Worm (Caenorhabditis elegans): ENCODE measurements around the gene his-59.

his-59 gene

DNA sequence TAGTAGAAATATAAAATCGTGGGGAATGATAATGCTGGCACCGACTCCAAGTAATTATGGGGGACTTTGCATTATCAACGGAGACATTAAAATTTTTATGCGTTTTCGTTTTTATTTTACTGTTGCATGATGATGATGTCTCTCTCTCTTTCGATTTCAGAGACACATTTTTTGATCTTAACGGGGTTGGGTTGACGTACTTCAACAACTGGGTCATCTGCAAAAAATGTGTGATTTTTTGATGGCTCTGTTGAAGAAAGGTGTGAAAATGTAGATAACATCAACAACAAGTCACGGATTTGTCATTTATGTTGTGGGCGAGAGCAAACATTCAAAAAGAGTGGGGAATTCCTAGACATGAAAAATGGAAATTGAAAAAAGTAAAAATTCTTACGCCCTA is 13.3 kb downstream of the his-59 start, which contains the start of gene F55G1.15:
F55G1.15 (minus strand) TSS at position 101 of the 400 bp plus-strand sequence.
- TF ChIP-seq pha-4 (tag; optimal IDR thresholded peaks at IDR 0.05): no peak
- no peak for TF ChIP-seq elt-3 (tag; optimal IDR thresholded peaks at IDR 0.05)

DNA sequence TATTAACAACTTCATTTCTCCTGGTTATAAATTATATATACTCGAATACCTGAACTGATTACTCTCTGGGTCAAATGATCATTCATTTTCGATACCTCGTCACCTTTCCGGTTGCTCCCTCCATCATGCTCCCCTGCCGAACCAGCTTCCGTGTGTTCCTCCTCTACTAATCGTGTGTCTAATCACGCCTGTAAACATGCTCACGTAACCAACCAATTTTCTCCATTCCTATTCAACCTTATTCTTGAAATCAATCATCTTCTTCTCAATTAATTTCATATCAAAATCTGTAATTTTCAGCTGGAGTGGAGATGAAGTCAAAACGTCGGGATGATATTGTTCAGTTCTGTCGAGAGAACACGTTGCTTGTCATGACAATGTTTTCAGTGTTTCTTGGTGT is 15.3 kb downstream of the his-59 start, which contains the start of gene glt-6:
glt-6 (plus strand) TSS at position 301 of the 400 bp plus-strand sequence.
- TF ChIP-seq nhr-237 (tag; optimal IDR thresholded peaks at IDR 0.05) (no peak), lsy-2 (tag; optimal IDR thresholded peaks at IDR 0.05) (no peak), pha-4 (tag; optimal IDR thresholded peaks at IDR 0.05) (no peak), bed-3 (GFP tag; optimal IDR thresholded peaks at IDR 0.05) (no peak), ham-2 (GFP tag; optimal IDR thresholded peaks at IDR 0.05) (no peak), cnd-1 (tag; optimal IDR thresholded peaks at IDR 0.05) (no peak), mls-2 (tag; optimal IDR thresholded peaks at IDR 0.05) (no peak), elt-1 (tag; optimal IDR thresholded peaks at IDR 0.05; ENCODE audit: borderline replicate concordance, insufficient read depth) (no peak), ceh-39 (tag; optimal IDR thresholded peaks at IDR 0.05) (no peak), lin-13 (tag; optimal IDR thresholded peaks at IDR 0.05) (no peak), sptf-1 (tag; optimal IDR thresholded peaks at IDR 0.05) (no peak), unc-39 (tag; optimal IDR thresholded peaks at IDR 0.05) (no peak), M03D4.4 (tag; optimal IDR thresholded peaks at IDR 0.05) (no peak), flh-1 (GFP tag; optimal IDR thresholded peaks at IDR 0.05) (no peak), nhr-76 (tag; optimal IDR thresholded peaks at IDR 0.05) (no peak), snpc-4 (tag; optimal IDR thresholded peaks at IDR 0.05) (no peak), tbx-8 (GFP tag; optimal IDR thresholded peaks at IDR 0.05) (no peak), blmp-1 (tag; optimal IDR thresholded peaks at IDR 0.05) (no peak)

- no peak for TF ChIP-seq tbx-8 (GFP tag; optimal IDR thresholded peaks at IDR 0.05)
- TF ChIP-seq nhr-2 (tag; optimal IDR thresholded peaks at IDR 0.05): no peak
- TF ChIP-seq zip-8 (tag; optimal IDR thresholded peaks at IDR 0.05): no peak
- TF ChIP-seq ztf-11 (tag; optimal IDR thresholded peaks at IDR 0.05): no peak
- no peak for TF ChIP-seq ham-2 (GFP tag; optimal IDR thresholded peaks at IDR 0.05)
- no peak for TF ChIP-seq lsy-2 (tag; optimal IDR thresholded peaks at IDR 0.05)
Measured at ce11 chrIV:7505866-7506488, 17.9 kb downstream of the his-59 start.

- TF ChIP-seq ceh-83 (GFP tag; optimal IDR thresholded peaks at IDR 0.05): no peak
- TF ChIP-seq mls-2 (tag; optimal IDR thresholded peaks at IDR 0.05): no peak
- TF ChIP-seq nhr-2 (tag; optimal IDR thresholded peaks at IDR 0.05): no peak
- no peak for TF ChIP-seq unc-39 (tag; optimal IDR thresholded peaks at IDR 0.05)
- no peak for TF ChIP-seq lin-32 (GFP tag; optimal IDR thresholded peaks at IDR 0.05)
- TF ChIP-seq unc-62 (GFP tag; optimal IDR thresholded peaks at IDR 0.05): no peak
- TF ChIP-seq snpc-4 (tag; optimal IDR thresholded peaks at IDR 0.05): no peak
- no peak for TF ChIP-seq nhr-12 (tag; optimal IDR thresholded peaks at IDR 0.05)
- no peak for TF ChIP-seq zip-8 (tag; optimal IDR thresholded peaks at IDR 0.05)
- TF ChIP-seq nhr-76 (tag; optimal IDR thresholded peaks at IDR 0.05): no peak
- no peak for TF ChIP-seq hlh-1 (tag; optimal IDR thresholded peaks at IDR 0.05)
- TF ChIP-seq elt-3 (tag; optimal IDR thresholded peaks at IDR 0.05): no peak
- no peak for TF ChIP-seq ham-2 (GFP tag; optimal IDR thresholded peaks at IDR 0.05)
- no peak for TF ChIP-seq unc-120 (tag; optimal IDR thresholded peaks at IDR 0.05; ENCODE audit: poor library complexity, severe bottlenecking)
- no peak for TF ChIP-seq tbx-8 (GFP tag; optimal IDR thresholded peaks at IDR 0.05)
- no peak for TF ChIP-seq ceh-39 (tag; optimal IDR thresholded peaks at IDR 0.05)
- TF ChIP-seq sptf-1 (tag; optimal IDR thresholded peaks at IDR 0.05): no peak
- TF ChIP-seq ces-1 (GFP tag; optimal IDR thresholded peaks at IDR 0.05): no peak
Measured at ce11 chrIV:7506711-7507110, 18.7 kb downstream of the his-59 start.

DNA sequence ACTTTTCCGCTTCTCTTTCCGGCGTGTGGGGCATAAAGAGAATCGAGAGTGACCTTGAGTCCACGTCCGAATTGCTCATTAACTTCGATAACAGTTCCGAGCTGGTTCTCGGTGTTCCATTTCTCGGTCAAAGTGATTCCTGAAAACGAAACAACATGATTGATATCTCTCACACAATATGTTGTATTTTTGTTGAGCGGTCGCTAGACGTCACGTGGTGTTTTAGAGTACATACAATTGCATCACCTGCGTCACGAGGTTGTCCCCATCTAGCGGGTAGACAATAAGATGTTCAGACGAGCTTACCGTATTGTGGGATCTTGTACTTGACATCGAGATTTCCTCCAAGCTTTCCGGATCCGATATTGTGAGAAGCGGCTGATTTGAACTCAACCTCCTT is 19.3 kb downstream of the his-59 start:
- no peak for TF ChIP-seq snpc-4 (tag; optimal IDR thresholded peaks at IDR 0.05)
- TF ChIP-seq unc-39 (tag; optimal IDR thresholded peaks at IDR 0.05): no peak
- TF ChIP-seq cnd-1 (tag; optimal IDR thresholded peaks at IDR 0.05): no peak

Data from whole organism, mixed stage, embryonic.